Fruit fly (Drosophila melanogaster): ENCODE measurements around the gene GILT3.

GILT3 gene

dm6 chr3R:23698835-23699234 lies 21.7 kb downstream of the GILT3 start, which contains the start of gene prt:
Gene prt, minus strand, starts transcription at chr3R:23699027.
- TF ChIP-seq CG8478 (optimal IDR thresholded peaks at IDR 0.05) (no peak), CTCF (optimal IDR thresholded peaks at IDR 0.05) (no peak)

dm6 chr3R:23700304-23700767 lies 23.2 kb downstream of the GILT3 start, which contains the start of the genes CG31468 and Gba1a:
Gene CG31468, minus strand, starts transcription at chr3R:23700354.
Gene Gba1a, plus strand, starts transcription at chr3R:23700621.
- TF ChIP-seq CTCF (optimal IDR thresholded peaks at IDR 0.05) (no peak), CG8478 (optimal IDR thresholded peaks at IDR 0.05) (no peak)

dm6 chr3R:23702461-23702860 lies 25.3 kb downstream of the GILT3 start, which contains the start of gene Qsox4:
Gene Qsox4, plus strand, starts transcription at chr3R:23702761.
- no peak for TF ChIP-seq CG8478 (optimal IDR thresholded peaks at IDR 0.05)
- TF ChIP-seq CTCF (optimal IDR thresholded peaks at IDR 0.05), result no peak

dm6 chr3R:23704383-23705033 lies 27.4 kb downstream of the GILT3 start, which contains the start of gene Gba1b:
Gene Gba1b, plus strand, starts transcription at chr3R:23704804.
- TF ChIP-seq CTCF (optimal IDR thresholded peaks at IDR 0.05) (no peak), CG8478 (optimal IDR thresholded peaks at IDR 0.05) (no peak)

- no peak for TF ChIP-seq CTCF (optimal IDR thresholded peaks at IDR 0.05)
Measured at dm6 chr3R:23709508-23710208, 32.5 kb downstream of the GILT3 start, which contains the start of gene CG10301. Gene CG10301, plus strand, starts transcription at chr3R:23710158.

- TF ChIP-seq CTCF (optimal IDR thresholded peaks at IDR 0.05), result no peak
- TF ChIP-seq CG8478 (optimal IDR thresholded peaks at IDR 0.05), result no peak
Measured at dm6 chr3R:23711195-23711594, 34.0 kb downstream of the GILT3 start, which contains the start of gene CG10300. Gene CG10300, plus strand, starts transcription at chr3R:23711527.

- TF ChIP-seq CTCF (optimal IDR thresholded peaks at IDR 0.05), result no peak
- TF ChIP-seq CG8478 (optimal IDR thresholded peaks at IDR 0.05), result no peak
Measured at dm6 chr3R:23713901-23714300, 36.7 kb downstream of the GILT3 start.

dm6 chr3R:23714852-23715251 lies 37.7 kb downstream of the GILT3 start:
- no peak for TF ChIP-seq CG8478 (optimal IDR thresholded peaks at IDR 0.05)
- no peak for TF ChIP-seq CTCF (optimal IDR thresholded peaks at IDR 0.05)

- TF ChIP-seq CTCF (optimal IDR thresholded peaks at IDR 0.05) (no peak), CG8478 (optimal IDR thresholded peaks at IDR 0.05) (no peak)
Measured at dm6 chr3R:23718297-23718941, 41.3 kb downstream of the GILT3 start, which contains the start of gene nau. Gene nau, minus strand, starts transcription at chr3R:23718357.

dm6 chr3R:23721525-23721924 lies 44.4 kb downstream of the GILT3 start, which contains the start of gene CG10232:
Gene CG10232, minus strand, starts transcription at chr3R:23721625.
- TF ChIP-seq CG8478 (optimal IDR thresholded peaks at IDR 0.05) (no peak), CTCF (optimal IDR thresholded peaks at IDR 0.05) (no peak)

dm6 chr3R:23721936-23722335 lies 44.8 kb downstream of the GILT3 start:
- peak; percentile 54 to 90 for TF ChIP-seq CTCF (optimal IDR thresholded peaks at IDR 0.05)
- no peak for TF ChIP-seq CG8478 (optimal IDR thresholded peaks at IDR 0.05)

dm6 chr3R:23722680-23723372 lies 45.7 kb downstream of the GILT3 start, which contains the start of gene CG10365:
Gene CG10365, plus strand, starts transcription at chr3R:23723331.
- TF ChIP-seq CG8478 (optimal IDR thresholded peaks at IDR 0.05) (no peak), CTCF (optimal IDR thresholded peaks at IDR 0.05) (no peak)

dm6 chr3R:23723381-23724034 lies 46.4 kb downstream of the GILT3 start:
- TF ChIP-seq CG8478 (optimal IDR thresholded peaks at IDR 0.05) (no peak), CTCF (optimal IDR thresholded peaks at IDR 0.05) (no peak)
